Fruit fly (Drosophila melanogaster) whole organism, embryonic: ENCODE measurements around the gene cic.

ENCODE experiments used
- Antp ChIP-seq: fragments of 200-800 bp; sonication (Bioruptor generic); optimal IDR thresholded peaks from 3 replicates; lab custom pipeline; 2016; ENCODE audit warnings: missing biosample characterization, missing genetic modification characterization
- CG11093 ChIP-seq: fragments of 200-800 bp; sonication (Bioruptor generic); IDR thresholded peaks from 3 replicates; pipeline ENCODE4 v1.3.6; 2022; ENCODE audit warnings: missing biosample characterization, missing genetic modification characterization
- CG12071 ChIP-seq: fragments of 200-800 bp; sonication (Bioruptor generic); optimal IDR thresholded peaks from 3 replicates; lab custom pipeline; 2018; ENCODE audit warnings: missing biosample characterization, mild to moderate bottlenecking, missing genetic modification characterization
- CG12155 ChIP-seq: fragments of 200-800 bp; sonication (Bioruptor generic); optimal IDR thresholded peaks from 3 replicates; lab custom pipeline; 2016; ENCODE audit warnings: missing biosample characterization, missing genetic modification characterization
- CG12769 ChIP-seq: fragments of 200-800 bp; sonication (Bioruptor generic); optimal IDR thresholded peaks from 2 replicates; lab custom pipeline; 2019; ENCODE audit warnings: missing biosample characterization, mild to moderate bottlenecking, missing genetic modification characterization, moderate library complexity
- CG15696 ChIP-seq: fragments of 200-800 bp; sonication (Bioruptor generic); optimal IDR thresholded peaks from 2 replicates; lab custom pipeline; 2019; ENCODE audit warnings: missing biosample characterization, mild to moderate bottlenecking, missing genetic modification characterization, moderate library complexity
- CG17361 ChIP-seq: fragments of 200-800 bp; sonication (Bioruptor generic); IDR thresholded peaks from 3 replicates; pipeline ENCODE4 v1.3.6; 2022; ENCODE audit warnings: missing biosample characterization, missing genetic modification characterization
- CG17385 ChIP-seq: fragments of 200-800 bp; sonication (Bioruptor generic); optimal IDR thresholded peaks from 3 replicates; lab custom pipeline; 2018; ENCODE audit warnings: missing biosample characterization, mild to moderate bottlenecking, missing genetic modification characterization
- CG17829 ChIP-seq: fragments of 200-800 bp; optimal IDR thresholded peaks from 2 replicates; lab custom pipeline; 2019; ENCODE audit warnings: missing biosample characterization, mild to moderate bottlenecking, missing genetic modification characterization, moderate library complexity
- CG18011 ChIP-seq: fragments of 200-800 bp; sonication (Bioruptor generic); optimal IDR thresholded peaks from 2 replicates; lab custom pipeline; 2017; ENCODE audit warnings: missing biosample characterization, missing genetic modification characterization, mild to moderate bottlenecking, moderate library complexity, missing genotype
- CG32767 ChIP-seq: fragments of 200-800 bp; sonication (Bioruptor generic); IDR thresholded peaks from 2 replicates; pipeline ENCODE4 v1.3.6; 2022; ENCODE audit warnings: missing biosample characterization, missing genetic modification characterization
- CG32772 ChIP-seq: fragments of 200-800 bp; sonication (Bioruptor generic); IDR thresholded peaks from 2 replicates; pipeline ENCODE4 v1.3.6; 2022; ENCODE audit warnings: missing biosample characterization, missing genetic modification characterization
- CG3838 ChIP-seq: fragments of 200-800 bp; sonication (Bioruptor generic); optimal IDR thresholded peaks from 3 replicates; lab custom pipeline; 2016; ENCODE audit warnings: missing biosample characterization, missing genetic modification characterization
- CG4282 ChIP-seq: fragments of 200-800 bp; sonication (Bioruptor generic); optimal IDR thresholded peaks from 2 replicates; lab custom pipeline; 2016; ENCODE audit warnings: missing biosample characterization, missing genetic modification characterization
- CG4328 ChIP-seq: fragments of 200-800 bp; sonication (Bioruptor generic); optimal IDR thresholded peaks from 3 replicates; lab custom pipeline; 2017; ENCODE audit warnings: missing biosample characterization, missing genetic modification reagents, missing genetic modification characterization
- CG5953 ChIP-seq: fragments of 200-800 bp; sonication (Bioruptor generic); IDR thresholded peaks from 2 replicates; pipeline ENCODE4 v1.3.6; 2022; ENCODE audit warnings: missing biosample characterization, missing genetic modification characterization
- CG7745 ChIP-seq: fragments of 200-800 bp; sonication (Bioruptor generic); optimal IDR thresholded peaks from 2 replicates; lab custom pipeline; 2018; ENCODE audit warnings: missing biosample characterization, mild to moderate bottlenecking, missing genetic modification characterization, moderate library complexity
- CG8924 ChIP-seq: fragments of 200-800 bp; optimal IDR thresholded peaks from 3 replicates; lab custom pipeline; 2019; ENCODE audit warnings: missing biosample characterization, mild to moderate bottlenecking, missing genetic modification characterization, moderate library complexity
- CG9876 ChIP-seq: fragments of 200-800 bp; sonication (Bioruptor generic); optimal IDR thresholded peaks from 2 replicates; lab custom pipeline; 2016; ENCODE audit warnings: missing biosample characterization, missing genetic modification characterization
- Dek ChIP-seq: fragments of 200-800 bp; sonication (Bioruptor generic); optimal IDR thresholded peaks from 3 replicates; lab custom pipeline; 2019; ENCODE audit warnings: missing biosample characterization, mild to moderate bottlenecking, missing genetic modification characterization, moderate library complexity
- Doc3 ChIP-seq: fragments of 200-800 bp; sonication (Bioruptor generic); IDR thresholded peaks from 3 replicates; pipeline ENCODE4 v1.3.6; 2022; ENCODE audit warnings: missing biosample characterization, missing genetic modification characterization; ENCODE audit not compliant: partially characterized antibody
- Ets97D ChIP-seq: fragments of 200-800 bp; sonication (Bioruptor generic); optimal IDR thresholded peaks from 3 replicates; lab custom pipeline; 2016; ENCODE audit warnings: missing biosample characterization, missing genetic modification characterization
- HLH3B ChIP-seq: fragments of 200-800 bp; sonication (Bioruptor generic); IDR thresholded peaks from 2 replicates; pipeline ENCODE4 v1.3.6; 2022; ENCODE audit warnings: missing biosample characterization, missing genetic modification characterization
- HLH54F ChIP-seq: fragments of 200-800 bp; sonication (Bioruptor generic); optimal IDR thresholded peaks from 3 replicates; lab custom pipeline; 2016; ENCODE audit warnings: missing biosample characterization, missing genetic modification characterization
- Mad ChIP-seq: fragments of 200-800 bp; sonication (Bioruptor generic); optimal IDR thresholded peaks from 2 replicates; lab custom pipeline; 2016; ENCODE audit warnings: missing biosample characterization, missing genetic modification characterization
- Med ChIP-seq: fragments of 200-800 bp; sonication (Bioruptor generic); peaks from one replicate; lab custom pipeline; 2016; ENCODE audit warnings: missing biosample characterization, missing genetic modification characterization, mild to moderate bottlenecking, inconsistent platforms, moderate library complexity
- Nf-YC ChIP-seq: fragments of 200-800 bp; optimal IDR thresholded peaks from 3 replicates; lab custom pipeline; 2019; ENCODE audit warnings: missing biosample characterization, mild to moderate bottlenecking, missing genetic modification characterization, moderate library complexity
- Optix ChIP-seq: fragments of 200-800 bp; sonication (Bioruptor generic); IDR thresholded peaks from 3 replicates; pipeline ENCODE4 v1.3.6; 2022; ENCODE audit warnings: missing biosample characterization, missing genetic modification characterization
- Sin3A ChIP-seq: fragments of >200 bp; optimal IDR thresholded peaks from 2 replicates; lab custom pipeline; 2018
- Sry-δ ChIP-seq: fragments of 200-800 bp; sonication (Bioruptor generic); optimal IDR thresholded peaks from 2 replicates; lab custom pipeline; 2016; ENCODE audit warnings: missing biosample characterization, missing genetic modification characterization
- TFAM ChIP-seq: fragments of 200-800 bp; sonication (Bioruptor generic); optimal IDR thresholded peaks from 2 replicates; lab custom pipeline; 2017; ENCODE audit warnings: missing biosample characterization, missing genetic modification characterization, inconsistent platforms
- Trl ChIP-seq, 3 experiments: fragments of >200 bp in 2 of 3; fragments of 200-800 bp in 1 of 3; sonication (Bioruptor generic) in 1 of 3; optimal IDR thresholded peaks; 2 replicates in 1 of 3; 3 replicates in 2 of 3; lab custom pipeline; 2016 to 2017; ENCODE audit warnings: missing biosample characterization in 1 of 3, missing genetic modification characterization in 1 of 3
- Xbp1 ChIP-seq: fragments of 200-800 bp; sonication (Bioruptor generic); optimal IDR thresholded peaks from 3 replicates; lab custom pipeline; 2016; ENCODE audit warnings: missing biosample characterization, mild to moderate bottlenecking, missing genetic modification characterization
- abd-A ChIP-seq: fragments of 200-800 bp; sonication (Bioruptor generic); optimal IDR thresholded peaks from 3 replicates; lab custom pipeline; 2019; ENCODE audit warnings: missing biosample characterization, mild to moderate bottlenecking, missing genetic modification characterization, moderate library complexity
- ap ChIP-seq: fragments of 200-800 bp; sonication (Bioruptor generic); IDR thresholded peaks from 2 replicates; pipeline ENCODE4 v1.3.6; 2022; ENCODE audit warnings: missing biosample characterization, missing genetic modification characterization
- caup ChIP-seq: fragments of 200-800 bp; sonication (Bioruptor generic); optimal IDR thresholded peaks from 3 replicates; lab custom pipeline; 2017; ENCODE audit warnings: missing biosample characterization, mild to moderate bottlenecking, missing genetic modification characterization, moderate library complexity; ENCODE audit not compliant: severe bottlenecking
- dan ChIP-seq: fragments of 200-800 bp; sonication (Bioruptor generic); IDR thresholded peaks from 2 replicates; pipeline ENCODE4 v1.3.6; 2022; ENCODE audit warnings: missing biosample characterization, missing genetic modification characterization
- emc ChIP-seq: fragments of 200-800 bp; sonication (Bioruptor generic); optimal IDR thresholded peaks from 2 replicates; lab custom pipeline; 2016; ENCODE audit warnings: missing biosample characterization, missing genetic modification characterization
- exex ChIP-seq: fragments of 200-800 bp; sonication (Bioruptor generic); optimal IDR thresholded peaks from 4 replicates; lab custom pipeline; 2018; ENCODE audit warnings: missing biosample characterization, mild to moderate bottlenecking, missing genetic modification characterization, moderate library complexity
- fu2 ChIP-seq: fragments of 200-800 bp; sonication (Bioruptor generic); optimal IDR thresholded peaks from 2 replicates; lab custom pipeline; 2016; ENCODE audit warnings: missing biosample characterization, missing genetic modification characterization
- gro ChIP-seq: fragments of 200-800 bp; sonication (Bioruptor generic); optimal IDR thresholded peaks from 2 replicates; lab custom pipeline; 2016; ENCODE audit warnings: missing biosample characterization, missing genetic modification characterization
- h ChIP-seq: fragments of >200 bp; optimal IDR thresholded peaks from 2 replicates; lab custom pipeline; 2017
- hb ChIP-seq: fragments of 200-800 bp; sonication (Bioruptor generic); IDR thresholded peaks from 3 replicates; pipeline ENCODE4 v1.3.6; 2022; ENCODE audit warnings: missing biosample characterization, missing genetic modification characterization; ENCODE audit not compliant: partially characterized antibody
- kah ChIP-seq: fragments of 200-800 bp; sonication (Bioruptor generic); optimal IDR thresholded peaks from 2 replicates; lab custom pipeline; 2018; ENCODE audit warnings: missing biosample characterization, mild to moderate bottlenecking, missing genetic modification characterization
- luna ChIP-seq: fragments of 200-800 bp; sonication (Bioruptor generic); optimal IDR thresholded peaks from 2 replicates; lab custom pipeline; 2016; ENCODE audit warnings: missing biosample characterization, missing genetic modification characterization
- nau ChIP-seq: fragments of 200-800 bp; sonication (Bioruptor generic); optimal IDR thresholded peaks from 3 replicates; lab custom pipeline; 2017; ENCODE audit warnings: missing biosample characterization, mild to moderate bottlenecking, missing genetic modification characterization, missing genetic modification reagents
- sima ChIP-seq: fragments of 200-800 bp; sonication (Bioruptor generic); optimal IDR thresholded peaks from 2 replicates; lab custom pipeline; 2016; ENCODE audit warnings: missing biosample characterization, missing genetic modification characterization
- so ChIP-seq: fragments of 200-800 bp; sonication (Bioruptor generic); IDR thresholded peaks from 3 replicates; pipeline ENCODE4 v1.3.6; 2022; ENCODE audit warnings: missing biosample characterization, missing genetic modification characterization
- stwl ChIP-seq: fragments of 200-800 bp; sonication (Bioruptor generic); optimal IDR thresholded peaks from 3 replicates; lab custom pipeline; 2018; ENCODE audit warnings: missing biosample characterization, mild to moderate bottlenecking, missing genetic modification characterization, moderate library complexity
- tll ChIP-seq, 2 experiments: fragments of 200-800 bp in 1 of 2; fragments of >200 bp in 1 of 2; sonication (Bioruptor generic) in 1 of 2; optimal IDR thresholded peaks; 2 replicates each; lab custom pipeline; 2017 to 2019; ENCODE audit warnings: missing biosample characterization in 2 of 2, missing genetic modification characterization in 2 of 2, mild to moderate bottlenecking in 1 of 2, moderate library complexity in 1 of 2
- vvl ChIP-seq: fragments of 200-800 bp; sonication (Bioruptor generic); IDR thresholded peaks from 2 replicates; pipeline ENCODE4 v1.3.6; 2022; ENCODE audit warnings: missing biosample characterization, missing genetic modification characterization
- zfh1 ChIP-seq: fragments of 200-800 bp; sonication (Bioruptor generic); IDR thresholded peaks from 3 replicates; pipeline ENCODE4 v1.3.6; 2022; ENCODE audit warnings: missing biosample characterization, missing genetic modification characterization

Gene cic

dm6 chr3R:20252443-20252913, at the start of gene cic (continued):
- TF ChIP-seq Mad (GFP tag; lab: Kevin White, UChicago) (no peak), ap (GFP tag; lab: Robert Waterston, UW) (no peak), CG4328 (GFP tag; lab: Kevin White, UChicago) (no peak), kah (no peak), CG17361 (GFP tag; lab: Robert Waterston, UW) (no peak), CG17385 (no peak), CG12071 (GFP tag; lab: Kevin White, UChicago) (no peak), HLH54F (GFP tag; lab: Kevin White, UChicago) (no peak), Dek (tag; lab: Kevin White, UChicago) (peak; percentile 17), Nf-YC (tag; lab: Kevin White, UChicago) (peak; percentile 18), emc (GFP tag; lab: Kevin White, UChicago) (no peak), Med (GFP tag; lab: Kevin White, UChicago) (peak; percentile 92), stwl (peak; percentile 99), CG4282 (GFP tag; lab: Kevin White, UChicago) (no peak), h (no peak), CG11093 (GFP tag; lab: Robert Waterston, UW) (no peak), Sin3A (lab: Kevin White, UChicago) (peak; percentile 86), zfh1 (GFP tag; lab: Robert Waterston, UW) (no peak), CG17829 (tag; lab: Kevin White, UChicago) (peak; percentile 58), luna (GFP tag; lab: Kevin White, UChicago) (no peak), CG32772 (GFP tag; lab: Robert Waterston, UW) (no peak), CG18011 (GFP tag; lab: Kevin White, UChicago) (no peak), HLH3B (no peak), TFAM (GFP tag; lab: Kevin White, UChicago) (no peak), CG12155 (GFP tag; lab: Kevin White, UChicago) (no peak), hb (GFP tag; lab: Robert Waterston, UW) (no peak), CG9876 (GFP tag; lab: Kevin White, UChicago) (no peak), Doc3 (0 out of 3 replicates have a peak, but pooled peaks have one; percentile 45), exex (tag; lab: Kevin White, UChicago) (no peak), Optix (GFP tag; lab: Robert Waterston, UW) (no peak), CG15696 (tag; lab: Kevin White, UChicago) (no peak), Antp (GFP tag; lab: Kevin White, UChicago) (no peak), abd-A (tag; lab: Kevin White, UChicago) (no peak), CG3838 (GFP tag; lab: Kevin White, UChicago) (no peak), so (GFP tag; lab: Robert Waterston, UW) (no peak), sima (no peak), CG12769 (tag; lab: Kevin White, UChicago) (no peak), CG8924 (no peak), Xbp1 (GFP tag; lab: Kevin White, UChicago) (no peak), nau (GFP tag; lab: Kevin White, UChicago) (no peak), CG7745 (no peak), dan (GFP tag; lab: Robert Waterston, UW) (no peak), CG5953 (GFP tag; lab: Robert Waterston, UW) (no peak), CG32767 (GFP tag; lab: Robert Waterston, UW) (no peak), fu2 (GFP tag; lab: Kevin White, UChicago) (no peak), Trl (optimal IDR thresholded peaks at IDR 0.05; lab: Kevin White, UChicago) (no peak), Trl (GFP tag; optimal IDR thresholded peaks at IDR 0.05; lab: Kevin White, UChicago) (no peak), vvl (GFP tag; lab: Robert Waterston, UW) (no peak), Sry-δ (GFP tag; lab: Kevin White, UChicago) (no peak), caup (GFP tag; lab: Kevin White, UChicago) (no peak), Ets97D (GFP tag; lab: Kevin White, UChicago) (peak; percentile 82), gro (GFP tag; lab: Kevin White, UChicago) (no peak), tll (GFP tag; optimal IDR thresholded peaks at IDR 0.05; lab: Kevin White, UChicago) (no peak)
